Fruit fly (Drosophila melanogaster) S2 (cell line): ENCODE data around the gene Pburs.

ENCODE experiments used
- CG8478 ChIP-seq: fragments of >200 bp; optimal IDR thresholded peaks from 2 replicates; lab custom pipeline; 2018
- CTCF ChIP-seq, 2 experiments: fragments of >200 bp; optimal IDR thresholded peaks; 2 replicates each; lab custom pipeline; 2018

- TF ChIP-seq CTCF (optimal IDR thresholded peaks at IDR 0.05; lab: Kevin White, UChicago) (no peak), CG8478 (lab: Kevin White, UChicago) (no peak)
These were observed 19.2 kb downstream of the Pburs start for dm6 chr2L:14397948-14398347.
